Worm (Caenorhabditis elegans) whole organism, L2 larva: ENCODE data around the gene R05G6.3.

Source experiments
- R02D3.7 ChIP-seq: fragments of 150-350 bp; optimal IDR thresholded peaks from 2 replicates; lab custom pipeline; 2014; ENCODE audit warnings: missing biosample characterization, missing genetic modification characterization
- ZK546.5 ChIP-seq: sonication (generic microtip); optimal IDR thresholded peaks from 2 replicates; lab custom pipeline; 2017; ENCODE audit warnings: missing biosample characterization, missing genetic modification characterization
- blmp-1 ChIP-seq: sonication (generic microtip); optimal IDR thresholded peaks from 2 replicates; lab custom pipeline; 2017; ENCODE audit warnings: missing genetic modification characterization, mild to moderate bottlenecking, missing compliant biosample characterization, antibody characterized with exemption, moderate library complexity; ENCODE audit not compliant: insufficient read depth
- egl-27 ChIP-seq: sonication (generic microtip); optimal IDR thresholded peaks from 3 replicates; lab custom pipeline; 2017; ENCODE audit warnings: missing biosample characterization, missing genetic modification reagents, missing genetic modification characterization
- lin-13 ChIP-seq: fragments of 150-350 bp; optimal IDR thresholded peaks from 2 replicates; lab custom pipeline; 2014; ENCODE audit warnings: missing biosample characterization, missing genetic modification reagents, missing genetic modification characterization
- mab-5 ChIP-seq: fragments of 150-350 bp; optimal IDR thresholded peaks from 2 replicates; lab custom pipeline; 2014; ENCODE audit warnings: missing biosample characterization, missing genetic modification characterization
- nhr-10 ChIP-seq: sonication (generic microtip); optimal IDR thresholded peaks from 2 replicates; lab custom pipeline; 2017; ENCODE audit warnings: missing biosample characterization, missing genetic modification characterization
- nhr-11 ChIP-seq: fragments of 150-350 bp; optimal IDR thresholded peaks from 2 replicates; lab custom pipeline; 2014; ENCODE audit warnings: missing biosample characterization, missing genetic modification characterization
- nhr-12 ChIP-seq: fragments of 150-350 bp; optimal IDR thresholded peaks from 2 replicates; lab custom pipeline; 2014; ENCODE audit warnings: missing biosample characterization, missing genetic modification characterization
- snpc-4 ChIP-seq: fragments of 150-350 bp; optimal IDR thresholded peaks from 2 replicates; lab custom pipeline; 2014; ENCODE audit warnings: missing biosample characterization, missing genetic modification characterization
- unc-55 ChIP-seq: fragments of 150-350 bp; sonication (generic microtip); optimal IDR thresholded peaks from 3 replicates; lab custom pipeline; 2014; ENCODE audit warnings: missing biosample characterization, missing genetic modification reagents, missing genetic modification characterization

DNA sequence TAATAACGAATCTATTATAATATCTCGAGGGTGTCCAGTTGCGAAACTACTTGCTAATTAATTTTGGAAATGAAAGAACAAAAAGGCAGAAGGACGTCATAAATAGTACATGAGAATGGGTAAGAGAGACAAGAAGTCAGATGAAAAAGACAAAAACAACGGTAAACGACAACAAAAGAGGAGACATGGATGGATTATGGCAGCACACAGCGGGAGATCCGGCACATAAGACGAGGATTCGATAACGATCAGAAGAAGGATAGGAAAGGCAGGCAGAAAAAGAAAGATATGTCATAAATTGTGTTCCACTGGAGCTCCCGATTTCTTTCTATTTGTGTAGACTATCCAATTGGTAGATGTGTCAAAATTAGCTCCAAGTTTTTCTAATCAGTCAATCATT lies 5.2 kb downstream of the R05G6.3 start:
- TF ChIP-seq nhr-11 (tag; lab: Kevin White, UChicago) (no peak), blmp-1 (tag; lab: Kevin White, UChicago) (no peak), ZK546.5 (no peak), mab-5 (no peak), nhr-12 (no peak), nhr-10 (tag; lab: Kevin White, UChicago) (no peak), snpc-4 (tag; lab: Kevin White, UChicago) (no peak), R02D3.7 (no peak), egl-27 (tag; lab: Kevin White, UChicago) (no peak), lin-13 (GFP tag; lab: Kevin White, UChicago) (no peak), unc-55 (GFP tag; lab: Kevin White, UChicago) (no peak)
